Fruit fly (Drosophila melanogaster) whole organism, embryonic: ENCODE data around the gene CG9673.
A peak's percentile ranks its signal among the peaks of the same experiment; 100 is the strongest.

Experiments used
- Ada2b ChIP-seq: fragments of 200-800 bp; sonication (Bioruptor generic); IDR thresholded peaks from 2 replicates; pipeline ENCODE4 v1.3.6; 2022; ENCODE audit warnings: missing biosample characterization, missing genetic modification characterization
- Antp ChIP-seq: fragments of 200-800 bp; sonication (Bioruptor generic); optimal IDR thresholded peaks from 3 replicates; lab custom pipeline; 2016; ENCODE audit warnings: missing biosample characterization, missing genetic modification characterization
- Atf6 ChIP-seq: fragments of 200-800 bp; sonication (Bioruptor generic); IDR thresholded peaks from 2 replicates; pipeline ENCODE4 v1.3.6; 2022; ENCODE audit warnings: missing biosample characterization, missing genetic modification characterization
- Awh ChIP-seq: fragments of 200-800 bp; sonication (Bioruptor generic); IDR thresholded peaks from 2 replicates; pipeline ENCODE4, ENCODE4 v1.3.6; 2022; ENCODE audit warnings: missing biosample characterization, missing genetic modification characterization
- Blimp-1 ChIP-seq: fragments of 200-800 bp; sonication (Bioruptor generic); optimal IDR thresholded peaks from 3 replicates; lab custom pipeline; 2018; ENCODE audit warnings: missing biosample characterization, missing genetic modification characterization, mild to moderate bottlenecking, moderate library complexity, missing genetic modification reagents
- CG10274 ChIP-seq: fragments of 200-800 bp; sonication (Bioruptor generic); optimal IDR thresholded peaks from 3 replicates; lab custom pipeline; 2017; ENCODE audit warnings: missing biosample characterization, mild to moderate bottlenecking, missing genetic modification characterization
- CG11695 ChIP-seq: fragments of 200-800 bp; sonication (Bioruptor generic); IDR thresholded peaks from 3 replicates; pipeline ENCODE4 v1.3.6; 2022; ENCODE audit warnings: missing biosample characterization, missing genetic modification characterization
- CG13123 ChIP-seq: fragments of 200-800 bp; sonication (Bioruptor generic); optimal IDR thresholded peaks from 2 replicates; lab custom pipeline; 2016; ENCODE audit warnings: missing biosample characterization, missing genetic modification characterization
- CG13296 ChIP-seq: fragments of 200-800 bp; sonication (Bioruptor generic); optimal IDR thresholded peaks from 3 replicates; lab custom pipeline; 2018; ENCODE audit warnings: missing biosample characterization, mild to moderate bottlenecking, missing genetic modification characterization
- CG16779 ChIP-seq: fragments of 200-800 bp; sonication (Bioruptor generic); IDR thresholded peaks from 2 replicates; pipeline ENCODE4 v1.3.6; 2022; ENCODE audit warnings: missing biosample characterization, missing genetic modification characterization
- CG16813 ChIP-seq: fragments of 200-800 bp; sonication (Bioruptor generic); IDR thresholded peaks from 3 replicates; pipeline ENCODE4 v1.3.6; 2022; ENCODE audit warnings: missing biosample characterization, missing genetic modification characterization; ENCODE audit not compliant: partially characterized antibody
- CG17612 ChIP-seq: fragments of 200-800 bp; sonication (Bioruptor generic); IDR thresholded peaks from 2 replicates; pipeline ENCODE4 v1.3.6; 2022; ENCODE audit warnings: missing biosample characterization, missing genetic modification characterization
- CG2116 ChIP-seq: fragments of 200-800 bp; sonication (Bioruptor generic); optimal IDR thresholded peaks from 3 replicates; lab custom pipeline; 2018; ENCODE audit warnings: missing biosample characterization, mild to moderate bottlenecking, missing genetic modification characterization
- CG2678 ChIP-seq: fragments of 200-800 bp; sonication (Bioruptor generic); optimal IDR thresholded peaks from 3 replicates; lab custom pipeline; 2019; ENCODE audit warnings: missing biosample characterization, mild to moderate bottlenecking, missing genetic modification characterization, moderate library complexity
- CG5245 ChIP-seq: fragments of 200-800 bp; sonication (Bioruptor generic); optimal IDR thresholded peaks from 3 replicates; lab custom pipeline; 2016; ENCODE audit warnings: missing biosample characterization, missing genetic modification characterization
- CG7745 ChIP-seq: fragments of 200-800 bp; sonication (Bioruptor generic); optimal IDR thresholded peaks from 2 replicates; lab custom pipeline; 2018; ENCODE audit warnings: missing biosample characterization, mild to moderate bottlenecking, missing genetic modification characterization, moderate library complexity
- CG7928 ChIP-seq: fragments of 200-800 bp; sonication (Bioruptor generic); optimal IDR thresholded peaks from 2 replicates; lab custom pipeline; 2017; ENCODE audit warnings: missing biosample characterization, mild to moderate bottlenecking, missing genetic modification characterization
- CG7987 ChIP-seq: fragments of 200-800 bp; sonication (Bioruptor generic); optimal IDR thresholded peaks from 2 replicates; lab custom pipeline; 2018; ENCODE audit warnings: missing biosample characterization, mild to moderate bottlenecking, missing genetic modification characterization, moderate library complexity
- Chrac-16 ChIP-seq: fragments of 200-800 bp; sonication (Bioruptor generic); optimal IDR thresholded peaks from 3 replicates; lab custom pipeline; 2016; ENCODE audit warnings: missing biosample characterization, missing genetic modification characterization
- Fer1 ChIP-seq: fragments of 200-800 bp; sonication (Bioruptor generic); optimal IDR thresholded peaks from 2 replicates; lab custom pipeline; 2017; ENCODE audit warnings: missing biosample characterization, mild to moderate bottlenecking, missing genetic modification characterization
- Lim3 ChIP-seq: fragments of 200-800 bp; sonication (Bioruptor generic); IDR thresholded peaks from 2 replicates; pipeline ENCODE4 v1.3.6; 2022; ENCODE audit warnings: missing biosample characterization, missing genetic modification characterization
- Lpt ChIP-seq: fragments of >200 bp; optimal IDR thresholded peaks from 2 replicates; lab custom pipeline; 2018; ENCODE audit warnings: missing biosample characterization, missing genetic modification characterization
- Max ChIP-seq: fragments of 200-800 bp; sonication (Bioruptor generic); optimal IDR thresholded peaks from 2 replicates; lab custom pipeline; 2016; ENCODE audit warnings: missing biosample characterization, mild to moderate bottlenecking, missing genetic modification characterization
- Meics ChIP-seq: fragments of 200-800 bp; sonication (Bioruptor generic); optimal IDR thresholded peaks from 2 replicates; lab custom pipeline; 2017; ENCODE audit warnings: missing biosample characterization, mild to moderate bottlenecking, missing genetic modification characterization
- Nf-YC ChIP-seq: fragments of 200-800 bp; optimal IDR thresholded peaks from 3 replicates; lab custom pipeline; 2019; ENCODE audit warnings: missing biosample characterization, mild to moderate bottlenecking, missing genetic modification characterization, moderate library complexity
- Optix ChIP-seq: fragments of 200-800 bp; sonication (Bioruptor generic); IDR thresholded peaks from 3 replicates; pipeline ENCODE4 v1.3.6; 2022; ENCODE audit warnings: missing biosample characterization, missing genetic modification characterization
- Sin3A ChIP-seq: fragments of >200 bp; optimal IDR thresholded peaks from 2 replicates; lab custom pipeline; 2018
- Ssrp ChIP-seq: fragments of 200-800 bp; sonication (Bioruptor generic); optimal IDR thresholded peaks from 2 replicates; lab custom pipeline; 2018; ENCODE audit warnings: missing biosample characterization, mild to moderate bottlenecking, missing genetic modification characterization, moderate library complexity
- Taf1 ChIP-seq: fragments of 200-800 bp; sonication (Bioruptor generic); IDR thresholded peaks from 2 replicates; pipeline ENCODE4 v1.3.6; 2022; ENCODE audit warnings: missing biosample characterization, missing genetic modification characterization
- Xrp1 ChIP-seq: fragments of 200-800 bp; sonication (Bioruptor generic); IDR thresholded peaks from 2 replicates; pipeline ENCODE4 v1.3.6; 2022; ENCODE audit warnings: missing biosample characterization, missing genetic modification characterization
- YL-1 ChIP-seq: fragments of 200-800 bp; sonication (Bioruptor generic); optimal IDR thresholded peaks from 3 replicates; lab custom pipeline; 2017; ENCODE audit warnings: missing biosample characterization, mild to moderate bottlenecking, missing genetic modification characterization
- chm ChIP-seq: fragments of 200-800 bp; sonication (Bioruptor generic); IDR thresholded peaks from 2 replicates; pipeline ENCODE4 v1.3.6; 2022; ENCODE audit warnings: missing biosample characterization, missing genetic modification characterization
- crc ChIP-seq: fragments of 200-800 bp; sonication (Bioruptor generic); optimal IDR thresholded peaks from 2 replicates; lab custom pipeline; 2016; ENCODE audit warnings: missing biosample characterization, missing genetic modification characterization
- dysf ChIP-seq: fragments of 200-800 bp; sonication (Bioruptor generic); IDR thresholded peaks from 3 replicates; pipeline ENCODE4 v1.3.6; 2022; ENCODE audit warnings: missing biosample characterization, missing genetic modification characterization
- en ChIP-seq: fragments of 200-800 bp; sonication (Bioruptor generic); optimal IDR thresholded peaks from 2 replicates; lab custom pipeline; 2016; ENCODE audit warnings: missing biosample characterization, missing genetic modification characterization
- fd102C ChIP-seq: fragments of 200-800 bp; sonication (Bioruptor generic); optimal IDR thresholded peaks from 2 replicates; lab custom pipeline; 2018; ENCODE audit warnings: missing biosample characterization, mild to moderate bottlenecking, missing genetic modification characterization, moderate library complexity
- fd3F ChIP-seq: fragments of 200-800 bp; sonication (Bioruptor generic); optimal IDR thresholded peaks from 2 replicates; lab custom pipeline; 2018; ENCODE audit warnings: missing biosample characterization, mild to moderate bottlenecking, missing genetic modification characterization, moderate library complexity
- jumu ChIP-seq: fragments of 200-800 bp; sonication (Bioruptor generic); optimal IDR thresholded peaks from 3 replicates; lab custom pipeline; 2016; ENCODE audit warnings: missing biosample characterization, missing genetic modification characterization
- kay ChIP-seq: fragments of 200-800 bp; sonication (Bioruptor generic); optimal IDR thresholded peaks from 2 replicates; lab custom pipeline; 2016; ENCODE audit warnings: missing biosample characterization, missing genetic modification characterization
- klu ChIP-seq: fragments of 200-800 bp; sonication (Bioruptor generic); IDR thresholded peaks from 2 replicates; pipeline ENCODE4 v1.3.6; 2022; ENCODE audit warnings: missing biosample characterization, missing genetic modification characterization
- lola ChIP-seq, 3 experiments: fragments of >200 bp in 2 of 3; fragments of 200-800 bp in 1 of 3; sonication (Bioruptor generic) in 1 of 3; optimal IDR thresholded peaks; 2 replicates each; lab custom pipeline; 2017 to 2019; ENCODE audit warnings: missing biosample characterization in 3 of 3, missing genetic modification characterization in 3 of 3, mild to moderate bottlenecking in 1 of 3, moderate library complexity in 1 of 3
- lov ChIP-seq, 2 experiments: fragments of 200-800 bp in 1 of 2; fragments of >200 bp in 1 of 2; sonication (Bioruptor generic) in 1 of 2; IDR thresholded peaks in 1 of 2; optimal IDR thresholded peaks in 1 of 2; 2 replicates in 1 of 2; 3 replicates in 1 of 2; pipeline versions ENCODE4 v1.3.6 to Lab custom; 2017 to 2022; ENCODE audit warnings: missing biosample characterization in 1 of 2, missing genetic modification characterization in 1 of 2
- luna ChIP-seq: fragments of 200-800 bp; sonication (Bioruptor generic); optimal IDR thresholded peaks from 2 replicates; lab custom pipeline; 2016; ENCODE audit warnings: missing biosample characterization, missing genetic modification characterization
- nmo ChIP-seq: fragments of 200-800 bp; sonication (Bioruptor generic); optimal IDR thresholded peaks from 2 replicates; lab custom pipeline; 2018; ENCODE audit warnings: missing biosample characterization, mild to moderate bottlenecking, missing genetic modification characterization, moderate library complexity
- oc ChIP-seq: fragments of 200-800 bp; sonication (Bioruptor generic); optimal IDR thresholded peaks from 2 replicates; lab custom pipeline; 2018; ENCODE audit warnings: missing biosample characterization, mild to moderate bottlenecking, missing genetic modification characterization, moderate library complexity
- pfk ChIP-seq: fragments of 200-800 bp; sonication (Bioruptor generic); optimal IDR thresholded peaks from 2 replicates; lab custom pipeline; 2018; ENCODE audit warnings: missing biosample characterization, mild to moderate bottlenecking, missing genetic modification characterization, moderate library complexity
- pho ChIP-seq: fragments of 200-800 bp; sonication (Bioruptor generic); optimal IDR thresholded peaks from 2 replicates; lab custom pipeline; 2016; ENCODE audit warnings: missing biosample characterization, missing genetic modification characterization
- pnt ChIP-seq: fragments of 200-800 bp; sonication (Bioruptor generic); optimal IDR thresholded peaks from 3 replicates; lab custom pipeline; 2016; ENCODE audit warnings: missing biosample characterization, missing genetic modification characterization
- repo ChIP-seq: fragments of 200-800 bp; sonication (Bioruptor generic); optimal IDR thresholded peaks from 2 replicates; lab custom pipeline; 2016; ENCODE audit warnings: missing biosample characterization, missing genetic modification characterization
- salm ChIP-seq: fragments of 200-800 bp; sonication (Bioruptor generic); optimal IDR thresholded peaks from 2 replicates; lab custom pipeline; 2018; ENCODE audit warnings: missing biosample characterization, mild to moderate bottlenecking, missing genetic modification characterization
- sisA ChIP-seq: fragments of 200-800 bp; sonication (Bioruptor generic); IDR thresholded peaks from 2 replicates; pipeline ENCODE4 v1.3.6; 2022; ENCODE audit warnings: missing biosample characterization, missing genetic modification characterization
- slbo ChIP-seq: fragments of 200-800 bp; sonication (Bioruptor generic); IDR thresholded peaks from 2 replicates; pipeline ENCODE4 v1.3.6; 2022; ENCODE audit warnings: missing biosample characterization, missing genetic modification characterization
- yki ChIP-seq: fragments of >200 bp; optimal IDR thresholded peaks from 3 replicates; lab custom pipeline; 2018

Gene CG9673

dm6 chrX:16654931-16655409 is 48.7 kb downstream of the CG9673 start, which contains the start of the genes Nemp and r (continued):
- TF ChIP-seq fd3F (GFP tag; lab: Kevin White, UChicago) (no peak), pnt (GFP tag; lab: Kevin White, UChicago) (no peak), Sin3A (lab: Kevin White, UChicago) (peak; percentile 88), Fer1 (GFP tag; lab: Kevin White, UChicago) (no peak), Taf1 (GFP tag; lab: Robert Waterston, UW) (no peak), nmo (GFP tag; lab: Kevin White, UChicago) (peak; percentile 54), CG2116 (GFP tag; lab: Kevin White, UChicago) (peak; percentile 77), CG17612 (GFP tag; lab: Robert Waterston, UW) (no peak), slbo (GFP tag; lab: Robert Waterston, UW) (no peak), lov (optimal IDR thresholded peaks at IDR 0.05; lab: Kevin White, UChicago) (no peak), lov (GFP tag; IDR thresholded peaks at IDR 0.05; lab: Robert Waterston, UW) (no peak), CG13123 (GFP tag; lab: Kevin White, UChicago) (no peak), CG16779 (GFP tag; lab: Robert Waterston, UW) (no peak), CG7745 (tag; lab: Kevin White, UChicago) (no peak), chm (no peak), Max (GFP tag; lab: Kevin White, UChicago) (no peak), CG13296 (no peak), fd102C (no peak), oc (no peak), Atf6 (no peak), dysf (GFP tag; lab: Robert Waterston, UW) (no peak), Antp (GFP tag; lab: Kevin White, UChicago) (no peak), Awh (GFP tag; lab: Robert Waterston, UW) (no peak), Meics (no peak), pho (GFP tag; lab: Kevin White, UChicago) (no peak), luna (GFP tag; lab: Kevin White, UChicago) (no peak), repo (GFP tag; lab: Kevin White, UChicago) (no peak), Nf-YC (no peak), Optix (GFP tag; lab: Robert Waterston, UW) (no peak), yki (lab: Kevin White, UChicago) (no peak), Blimp-1 (no peak), Lim3 (GFP tag; lab: Robert Waterston, UW) (no peak), klu (GFP tag; lab: Robert Waterston, UW) (no peak), CG2678 (tag; lab: Kevin White, UChicago) (no peak), Xrp1 (GFP tag; lab: Robert Waterston, UW) (no peak), CG7987 (no peak), pfk (GFP tag; lab: Kevin White, UChicago) (no peak), sisA (no peak), lola (GFP tag; optimal IDR thresholded peaks at IDR 0.05; lab: Kevin White, UChicago) (no peak), Chrac-16 (GFP tag; lab: Kevin White, UChicago) (no peak), jumu (no peak), YL-1 (GFP tag; lab: Kevin White, UChicago) (no peak), crc (no peak), Ssrp (no peak), CG16813 (GFP tag; lab: Robert Waterston, UW) (peak; percentile 77), Lpt (GFP tag; lab: Kevin White, UChicago) (no peak), salm (tag; lab: Kevin White, UChicago) (no peak), kay (GFP tag; lab: Kevin White, UChicago) (no peak), CG5245 (GFP tag; lab: Kevin White, UChicago) (no peak), CG10274 (no peak), Ada2b (GFP tag; lab: Robert Waterston, UW) (no peak), en (no peak), CG11695 (GFP tag; lab: Robert Waterston, UW) (no peak), CG7928 (no peak)
